Worm (Caenorhabditis elegans) whole organism, L4 larva: ENCODE results near the gene R52.4.

Source experiments
- lim-7 ChIP-seq: fragments of 200-800 bp; sonication (Bioruptor generic); IDR thresholded peaks from 2 replicates; pipeline ENCODE4 v1.3.6; 2022; ENCODE audit warnings: missing genetic modification characterization, missing compliant biosample characterization
- mep-1 ChIP-seq: fragments of 150-350 bp; sonication (generic microtip); optimal IDR thresholded peaks from 3 replicates; lab custom pipeline; 2014; ENCODE audit warnings: missing biosample characterization, missing genetic modification characterization
- nhr-11 ChIP-seq: fragments of 150-350 bp; optimal IDR thresholded peaks from 2 replicates; lab custom pipeline; 2014; ENCODE audit warnings: missing biosample characterization, missing genetic modification characterization
- nhr-28 ChIP-seq: fragments of 150-350 bp; optimal IDR thresholded peaks from 2 replicates; lab custom pipeline; 2014; ENCODE audit warnings: missing biosample characterization, missing genetic modification characterization
- nhr-76 ChIP-seq: fragments of 150-350 bp; optimal IDR thresholded peaks from 2 replicates; lab custom pipeline; 2014; ENCODE audit warnings: missing biosample characterization, missing genetic modification characterization

- TF ChIP-seq nhr-28: no peak
- TF ChIP-seq mep-1 (tag; lab: Kevin White, UChicago): no peak
- no peak for TF ChIP-seq nhr-11 (tag; lab: Kevin White, UChicago)
- no peak for TF ChIP-seq lim-7 (GFP tag; lab: Robert Waterston, UW)
- no peak for TF ChIP-seq nhr-76 (tag; lab: Kevin White, UChicago)
Observed at ce11 chrII:2150485-2150985, 42.3 kb upstream of the R52.4 start, which contains the start of the genes C40A11.7 and C40A11.8.
